Fruit fly (Drosophila melanogaster): ENCODE results near the gene Cph.

dm6 chrX:7255153-7255552 lies 117.6 kb downstream of the Cph start:
- TF ChIP-seq bab1 (GFP tag; optimal IDR thresholded peaks at IDR 0.05) (no peak), Clk (GFP tag; optimal IDR thresholded peaks at IDR 0.05) (no peak), CG1620 (GFP tag; optimal IDR thresholded peaks at IDR 0.05) (no peak)
